Fruit fly (Drosophila melanogaster): ENCODE results near the gene homer.

Gene homer

dm6 chr2L:6700742-6701141 lies 22.4 kb downstream of the homer start (continued):
- TF ChIP-seq lola (GFP tag; optimal IDR thresholded peaks at IDR 0.05) (peak in 1 of 3 experiments; percentile 70), nerfin-1 (tag; optimal IDR thresholded peaks at IDR 0.05) (no peak), CG1603 (tag; optimal IDR thresholded peaks at IDR 0.05) (peak; percentile 70), CG33557 (GFP tag; optimal IDR thresholded peaks at IDR 0.05) (peak; percentile 54), CG4730 (GFP tag; IDR thresholded peaks at IDR 0.05) (no peak), CG8290 (GFP tag; optimal IDR thresholded peaks at IDR 0.05) (peak; percentile 31), CG8290 (tag; optimal IDR thresholded peaks at IDR 0.05) (peak in 1 of 2 experiments; percentile 39), bowl (GFP tag; IDR thresholded peaks at IDR 0.05) (no peak), pita (GFP tag; optimal IDR thresholded peaks at IDR 0.05) (no peak), Lhr (GFP tag; optimal IDR thresholded peaks at IDR 0.05) (peak; percentile 25), CG17912 (GFP tag; optimal IDR thresholded peaks at IDR 0.05) (no peak), Spps (tag; optimal IDR thresholded peaks at IDR 0.05) (no peak), CG32767 (GFP tag; IDR thresholded peaks at IDR 0.05) (no peak), shn (GFP tag; optimal IDR thresholded peaks at IDR 0.05) (no peak), gt (GFP tag; IDR thresholded peaks at IDR 0.05) (no peak), Blimp-1 (GFP tag; optimal IDR thresholded peaks at IDR 0.05) (no peak), ATbp (GFP tag; optimal IDR thresholded peaks at IDR 0.05) (peak; percentile 48), bcd (GFP tag; optimal IDR thresholded peaks at IDR 0.05) (peak; percentile 3), Six4 (GFP tag; optimal IDR thresholded peaks at IDR 0.05) (no peak), CG2889 (GFP tag; IDR thresholded peaks at IDR 0.05) (no peak), lab (GFP tag; optimal IDR thresholded peaks at IDR 0.05) (peak; percentile 14), tup (GFP tag; optimal IDR thresholded peaks at IDR 0.05) (no peak), Ets97D (GFP tag; optimal IDR thresholded peaks at IDR 0.05) (no peak), Dll (GFP tag; IDR thresholded peaks at IDR 0.05; ENCODE audit: partially characterized antibody) (no peak), Trl (optimal IDR thresholded peaks at IDR 0.05) (no peak), Trl (GFP tag; optimal IDR thresholded peaks at IDR 0.05) (peak; percentile 61), zen (tag; optimal IDR thresholded peaks at IDR 0.05) (peak; percentile 92), twi (tag; optimal IDR thresholded peaks at IDR 0.05) (peak; percentile 43), sens-2 (GFP tag; IDR thresholded peaks at IDR 0.05) (peak; percentile 54; the same call in 1 of the 2 replicates), jumu (GFP tag; optimal IDR thresholded peaks at IDR 0.05) (no peak), CG8924 (tag; optimal IDR thresholded peaks at IDR 0.05) (peak; percentile 71), eyg (GFP tag; optimal IDR thresholded peaks at IDR 0.05) (no peak), inv (GFP tag; IDR thresholded peaks at IDR 0.05; ENCODE audit: partially characterized antibody) (no peak), Jarid2 (GFP tag; optimal IDR thresholded peaks at IDR 0.05) (no peak), org-1 (GFP tag; optimal IDR thresholded peaks at IDR 0.05) (peak; percentile 73), CG1792 (GFP tag; optimal IDR thresholded peaks at IDR 0.05) (peak; percentile 44), CG34376 (GFP tag; optimal IDR thresholded peaks at IDR 0.05) (no peak), HHEX (GFP tag; optimal IDR thresholded peaks at IDR 0.05) (no peak), CG3065 (GFP tag; optimal IDR thresholded peaks at IDR 0.05) (no peak), CG6765 (GFP tag; optimal IDR thresholded peaks at IDR 0.05) (no peak), Poxn (GFP tag; IDR thresholded peaks at IDR 0.05) (no peak), Hr51 (GFP tag; optimal IDR thresholded peaks at IDR 0.05) (peak in 1 of 2 experiments; percentile 15), btn (GFP tag; optimal IDR thresholded peaks at IDR 0.05) (peak; percentile 21), amos (GFP tag; IDR thresholded peaks at IDR 0.05; ENCODE audit: partially characterized antibody) (no peak), Eip74EF (GFP tag; optimal IDR thresholded peaks at IDR 0.05) (no peak), bab2 (GFP tag; optimal IDR thresholded peaks at IDR 0.05) (peak; percentile 54), CG5180 (GFP tag; optimal IDR thresholded peaks at IDR 0.05) (peak; percentile 7), ro (GFP tag; IDR thresholded peaks at IDR 0.05) (no peak), CG11398 (GFP tag; optimal IDR thresholded peaks at IDR 0.05) (peak; percentile 60), TFAM (GFP tag; optimal IDR thresholded peaks at IDR 0.05) (no peak), Nf-YB (GFP tag; optimal IDR thresholded peaks at IDR 0.05) (peak; percentile 37)
